Worm (Caenorhabditis elegans) whole organism, mixed stage, embryonic: ENCODE data around the gene R07B7.6.

Experiments used
- ceh-83 ChIP-seq: fragments of 200-800 bp; sonication (Bioruptor generic); optimal IDR thresholded peaks from 2 replicates; lab custom pipeline; 2018; ENCODE audit warnings: mild to moderate bottlenecking, missing genetic modification characterization, missing compliant biosample characterization
- ces-1 ChIP-seq: fragments of 150-350 bp; optimal IDR thresholded peaks from 2 replicates; lab custom pipeline; 2014; ENCODE audit warnings: missing biosample characterization, missing genetic modification reagents, missing genetic modification characterization
- drap-1 ChIP-seq: fragments of 200-800 bp; sonication (Bioruptor generic); optimal IDR thresholded peaks from 3 replicates; lab custom pipeline; 2018; ENCODE audit warnings: mild to moderate bottlenecking, missing genetic modification characterization, missing compliant biosample characterization
- elt-1 ChIP-seq: sonication (generic microtip); optimal IDR thresholded peaks from 2 replicates; lab custom pipeline; 2017; ENCODE audit warnings: missing genetic modification characterization, mild to moderate bottlenecking, missing compliant biosample characterization, antibody characterized with exemption, moderate library complexity, borderline replicate concordance; ENCODE audit not compliant: insufficient read depth
- flh-1 ChIP-seq: fragments of 200-800 bp; sonication (Bioruptor generic); optimal IDR thresholded peaks from 2 replicates; lab custom pipeline; 2018; ENCODE audit warnings: mild to moderate bottlenecking, missing genetic modification characterization, moderate library complexity, missing compliant biosample characterization
- lin-13 ChIP-seq: fragments of 150-350 bp; optimal IDR thresholded peaks from 2 replicates; lab custom pipeline; 2014; ENCODE audit warnings: missing biosample characterization, missing genetic modification characterization
- mab-5 ChIP-seq: fragments of 150-350 bp; optimal IDR thresholded peaks from 2 replicates; lab custom pipeline; 2014; ENCODE audit warnings: missing biosample characterization, missing genetic modification characterization

- TF ChIP-seq flh-1 (GFP tag; lab: Kevin White, UChicago) (no peak), elt-1 (tag; lab: Kevin White, UChicago) (no peak), mab-5 (tag; lab: Kevin White, UChicago) (no peak), drap-1 (GFP tag; lab: Kevin White, UChicago) (no peak), lin-13 (tag; lab: Kevin White, UChicago) (no peak), ceh-83 (GFP tag; lab: Kevin White, UChicago) (no peak), ces-1 (GFP tag; lab: Kevin White, UChicago) (no peak)
These were observed 1.2 kb upstream of the R07B7.6 start for ce11 chrV:12075983-12076382.
